Worm (Caenorhabditis elegans) whole organism, mixed stage, embryonic: ENCODE measurements around the gene F07B10.4.

Experiments used
- M03D4.4 ChIP-seq: sonication (generic microtip); optimal IDR thresholded peaks from 2 replicates; lab custom pipeline; 2017; ENCODE audit warnings: mild to moderate bottlenecking, missing genetic modification characterization, missing compliant biosample characterization
- blmp-1 ChIP-seq: fragments of 150-350 bp; optimal IDR thresholded peaks from 2 replicates; lab custom pipeline; 2014; ENCODE audit warnings: missing biosample characterization, missing genetic modification characterization
- ceh-39 ChIP-seq: fragments of 150-350 bp; optimal IDR thresholded peaks from 2 replicates; lab custom pipeline; 2014; ENCODE audit warnings: missing biosample characterization, missing genetic modification characterization
- ceh-43 ChIP-seq: fragments of 200-800 bp; sonication (Bioruptor generic); optimal IDR thresholded peaks from 2 replicates; lab custom pipeline; 2018; ENCODE audit warnings: mild to moderate bottlenecking, missing genetic modification characterization, moderate library complexity, missing compliant biosample characterization
- ces-1 ChIP-seq: fragments of 150-350 bp; optimal IDR thresholded peaks from 2 replicates; lab custom pipeline; 2014; ENCODE audit warnings: missing biosample characterization, missing genetic modification reagents, missing genetic modification characterization
- cnd-1 ChIP-seq: fragments of 200-800 bp; sonication (Bioruptor generic); optimal IDR thresholded peaks from 2 replicates; lab custom pipeline; 2018; ENCODE audit warnings: mild to moderate bottlenecking, missing genetic modification characterization, missing compliant biosample characterization
- drap-1 ChIP-seq: fragments of 200-800 bp; sonication (Bioruptor generic); optimal IDR thresholded peaks from 3 replicates; lab custom pipeline; 2018; ENCODE audit warnings: mild to moderate bottlenecking, missing genetic modification characterization, missing compliant biosample characterization
- elt-1 ChIP-seq: sonication (generic microtip); optimal IDR thresholded peaks from 2 replicates; lab custom pipeline; 2017; ENCODE audit warnings: missing genetic modification characterization, mild to moderate bottlenecking, missing compliant biosample characterization, antibody characterized with exemption, moderate library complexity, borderline replicate concordance; ENCODE audit not compliant: insufficient read depth
- elt-3 ChIP-seq: fragments of 150-350 bp; optimal IDR thresholded peaks from 2 replicates; lab custom pipeline; 2014; ENCODE audit warnings: missing biosample characterization, missing genetic modification characterization
- flh-1 ChIP-seq: fragments of 200-800 bp; sonication (Bioruptor generic); optimal IDR thresholded peaks from 2 replicates; lab custom pipeline; 2018; ENCODE audit warnings: mild to moderate bottlenecking, missing genetic modification characterization, moderate library complexity, missing compliant biosample characterization
- ham-2 ChIP-seq: fragments of 200-800 bp; sonication (Bioruptor generic); optimal IDR thresholded peaks from 2 replicates; lab custom pipeline; 2018; ENCODE audit warnings: mild to moderate bottlenecking, missing genetic modification characterization, missing compliant biosample characterization
- lin-13 ChIP-seq: fragments of 150-350 bp; optimal IDR thresholded peaks from 2 replicates; lab custom pipeline; 2014; ENCODE audit warnings: missing biosample characterization, missing genetic modification characterization
- lin-32 ChIP-seq: fragments of 200-800 bp; sonication (Bioruptor generic); optimal IDR thresholded peaks from 2 replicates; lab custom pipeline; 2018; ENCODE audit warnings: mild to moderate bottlenecking, missing genetic modification characterization, missing compliant biosample characterization
- lsy-2 ChIP-seq: fragments of 150-350 bp; optimal IDR thresholded peaks from 2 replicates; lab custom pipeline; 2014; ENCODE audit warnings: missing biosample characterization, missing genetic modification characterization
- mab-5 ChIP-seq: fragments of 150-350 bp; optimal IDR thresholded peaks from 2 replicates; lab custom pipeline; 2014; ENCODE audit warnings: missing biosample characterization, missing genetic modification characterization
- mls-2 ChIP-seq: sonication (generic microtip); optimal IDR thresholded peaks from 2 replicates; lab custom pipeline; 2016; ENCODE audit warnings: mild to moderate bottlenecking, missing genetic modification characterization, moderate library complexity, missing compliant biosample characterization
- nhr-12 ChIP-seq: fragments of 150-350 bp; optimal IDR thresholded peaks from 2 replicates; lab custom pipeline; 2014; ENCODE audit warnings: missing biosample characterization, missing genetic modification characterization
- nhr-2 ChIP-seq: fragments of 150-350 bp; optimal IDR thresholded peaks from 2 replicates; lab custom pipeline; 2014; ENCODE audit warnings: missing biosample characterization, missing genetic modification characterization
- nhr-237 ChIP-seq: fragments of 150-350 bp; optimal IDR thresholded peaks from 2 replicates; lab custom pipeline; 2014; ENCODE audit warnings: missing biosample characterization, missing genetic modification characterization
- nhr-28 ChIP-seq: fragments of 150-350 bp; optimal IDR thresholded peaks from 2 replicates; lab custom pipeline; 2014; ENCODE audit warnings: missing biosample characterization, missing genetic modification characterization
- nhr-76 ChIP-seq: sonication (generic microtip); optimal IDR thresholded peaks from 2 replicates; lab custom pipeline; 2017; ENCODE audit warnings: missing biosample characterization, missing genetic modification characterization
- pha-4 ChIP-seq: fragments of 150-350 bp; optimal IDR thresholded peaks from 2 replicates; lab custom pipeline; 2018; ENCODE audit warnings: missing biosample characterization, missing genetic modification reagents, missing genetic modification characterization
- snpc-4 ChIP-seq: fragments of 150-350 bp; optimal IDR thresholded peaks from 2 replicates; lab custom pipeline; 2014; ENCODE audit warnings: missing biosample characterization, missing genetic modification characterization
- sptf-1 ChIP-seq: sonication (generic microtip); optimal IDR thresholded peaks from 2 replicates; lab custom pipeline; 2017; ENCODE audit warnings: mild to moderate bottlenecking, missing genetic modification characterization, moderate library complexity, missing compliant biosample characterization
- tbx-8 ChIP-seq: fragments of 200-800 bp; sonication (Bioruptor generic); optimal IDR thresholded peaks from 2 replicates; lab custom pipeline; 2018; ENCODE audit warnings: mild to moderate bottlenecking, missing genetic modification characterization, moderate library complexity, missing compliant biosample characterization
- unc-120 ChIP-seq: sonication (generic microtip); optimal IDR thresholded peaks from 2 replicates; lab custom pipeline; 2017; ENCODE audit warnings: missing genetic modification characterization, missing compliant biosample characterization; ENCODE audit not compliant: poor library complexity, severe bottlenecking
- unc-39 ChIP-seq: fragments of 150-350 bp; optimal IDR thresholded peaks from 2 replicates; lab custom pipeline; 2014; ENCODE audit warnings: missing biosample characterization, missing genetic modification characterization
- zip-8 ChIP-seq: fragments of 150-350 bp; optimal IDR thresholded peaks from 2 replicates; lab custom pipeline; 2014; ENCODE audit warnings: missing biosample characterization, missing genetic modification characterization

Gene F07B10.4

ce11 chrV:11220936-11221335 is 42.0 kb downstream of the F07B10.4 start, which contains the start of gene T19B10.2:
Gene T19B10.2 (plus strand): TSS chrV:11221302.
- no peak for TF ChIP-seq blmp-1 (tag; lab: Kevin White, UChicago)
- TF ChIP-seq elt-1 (tag; lab: Kevin White, UChicago): peak; percentile 83
- TF ChIP-seq ceh-43 (GFP tag; lab: Kevin White, UChicago): no peak
- no peak for TF ChIP-seq nhr-237
- TF ChIP-seq nhr-12: no peak
- no peak for TF ChIP-seq ceh-39 (tag; lab: Kevin White, UChicago)
- TF ChIP-seq snpc-4 (tag; lab: Kevin White, UChicago): no peak
- TF ChIP-seq mls-2 (tag; lab: Kevin White, UChicago): no peak
- TF ChIP-seq, all 35 proteins: peak for 1

ce11 chrV:11220415-11220814 is 42.5 kb downstream of the F07B10.4 start:
- no peak for TF ChIP-seq tbx-8 (GFP tag; lab: Kevin White, UChicago)
- TF ChIP-seq M03D4.4: no peak
- TF ChIP-seq, all 35 proteins: peak for 0

- no peak for TF ChIP-seq nhr-2 (tag; lab: Kevin White, UChicago)
- no peak for TF ChIP-seq cnd-1
- no peak for TF ChIP-seq nhr-12
- TF ChIP-seq flh-1: no peak
- TF ChIP-seq mls-2 (tag; lab: Kevin White, UChicago): no peak
- no peak for TF ChIP-seq ham-2
- TF ChIP-seq pha-4: no peak
- TF ChIP-seq elt-3 (tag; lab: Kevin White, UChicago): no peak
- no peak for TF ChIP-seq unc-120 (tag; lab: Kevin White, UChicago)
- no peak for TF ChIP-seq nhr-237
- TF ChIP-seq, all 35 proteins: peak for 0
Measured at ce11 chrV:11217394-11217793, 45.5 kb downstream of the F07B10.4 start, which contains the start of gene cyp-29A2. Gene cyp-29A2 (plus strand): TSS chrV:11217583.

ce11 chrV:11216137-11216536 is 46.8 kb downstream of the F07B10.4 start:
- TF ChIP-seq zip-8 (tag; lab: Kevin White, UChicago) (no peak), lsy-2 (no peak), nhr-76 (no peak), ces-1 (GFP tag; lab: Kevin White, UChicago) (no peak), lin-32 (no peak), nhr-2 (tag; lab: Kevin White, UChicago) (no peak), sptf-1 (no peak)

ce11 chrV:11214569-11214968 is 48.4 kb downstream of the F07B10.4 start:
- TF ChIP-seq nhr-28 (tag; lab: Kevin White, UChicago) (no peak), lin-32 (no peak)
- TF ChIP-seq, all 35 proteins: peak for 0

ce11 chrV:11211323-11211722 is 51.6 kb downstream of the F07B10.4 start:
- no peak for TF ChIP-seq unc-39 (tag; lab: Kevin White, UChicago)
- TF ChIP-seq elt-1 (tag; lab: Kevin White, UChicago): no peak
- no peak for TF ChIP-seq lin-13 (tag; lab: Kevin White, UChicago)
- no peak for TF ChIP-seq nhr-76
- TF ChIP-seq unc-120 (tag; lab: Kevin White, UChicago): no peak
- TF ChIP-seq ceh-43 (GFP tag; lab: Kevin White, UChicago): no peak
- TF ChIP-seq mab-5 (tag; lab: Kevin White, UChicago): no peak
- TF ChIP-seq nhr-2 (tag; lab: Kevin White, UChicago): no peak
- TF ChIP-seq drap-1: no peak
- no peak for TF ChIP-seq tbx-8 (GFP tag; lab: Kevin White, UChicago)
- no peak for TF ChIP-seq mls-2 (tag; lab: Kevin White, UChicago)
- TF ChIP-seq ces-1 (GFP tag; lab: Kevin White, UChicago): no peak
- no peak for TF ChIP-seq lsy-2
- TF ChIP-seq M03D4.4: no peak
- no peak for TF ChIP-seq nhr-237
- no peak for TF ChIP-seq cnd-1
